Fruit fly (Drosophila melanogaster) whole organism, embryonic: ENCODE results near the gene MED18.

Source experiments
- Atf6 ChIP-seq: fragments of 200-800 bp; sonication (Bioruptor generic); IDR thresholded peaks from 2 replicates; pipeline ENCODE4 v1.3.6; 2022; ENCODE audit warnings: missing biosample characterization, missing genetic modification characterization
- Blimp-1 ChIP-seq: fragments of 200-800 bp; sonication (Bioruptor generic); optimal IDR thresholded peaks from 3 replicates; lab custom pipeline; 2018; ENCODE audit warnings: missing biosample characterization, missing genetic modification characterization, mild to moderate bottlenecking, moderate library complexity, missing genetic modification reagents
- BtbVII ChIP-seq: fragments of 200-800 bp; sonication (Bioruptor generic); optimal IDR thresholded peaks from 3 replicates; lab custom pipeline; 2017; ENCODE audit warnings: missing biosample characterization, mild to moderate bottlenecking, missing genetic modification characterization
- CG10959 ChIP-seq: fragments of 200-800 bp; sonication (Bioruptor generic); IDR thresholded peaks from 2 replicates; pipeline ENCODE4 v1.3.6; 2022; ENCODE audit warnings: missing biosample characterization, missing genetic modification characterization
- CG12155 ChIP-seq: fragments of 200-800 bp; sonication (Bioruptor generic); optimal IDR thresholded peaks from 3 replicates; lab custom pipeline; 2016; ENCODE audit warnings: missing biosample characterization, missing genetic modification characterization
- CG13123 ChIP-seq: fragments of 200-800 bp; sonication (Bioruptor generic); optimal IDR thresholded peaks from 2 replicates; lab custom pipeline; 2016; ENCODE audit warnings: missing biosample characterization, missing genetic modification characterization
- CG14050 ChIP-seq: fragments of 200-800 bp; sonication (Bioruptor generic); IDR thresholded peaks from 3 replicates; pipeline ENCODE4 v1.3.6; 2022; ENCODE audit warnings: missing biosample characterization, missing genetic modification characterization
- CG15601 ChIP-seq: fragments of 200-800 bp; sonication (Bioruptor generic); optimal IDR thresholded peaks from 3 replicates; lab custom pipeline; 2019; ENCODE audit warnings: missing biosample characterization, mild to moderate bottlenecking, missing genetic modification characterization, moderate library complexity
- CG1602 ChIP-seq: fragments of 200-800 bp; sonication (Bioruptor generic); optimal IDR thresholded peaks from 3 replicates; lab custom pipeline; 2016; ENCODE audit warnings: missing biosample characterization, missing genetic modification characterization
- CG16813 ChIP-seq: fragments of 200-800 bp; sonication (Bioruptor generic); IDR thresholded peaks from 3 replicates; pipeline ENCODE4 v1.3.6; 2022; ENCODE audit warnings: missing biosample characterization, missing genetic modification characterization; ENCODE audit not compliant: partially characterized antibody
- CG16863 ChIP-seq: fragments of 200-800 bp; sonication (Bioruptor generic); optimal IDR thresholded peaks from 3 replicates; lab custom pipeline; 2016; ENCODE audit warnings: missing biosample characterization, missing genetic modification characterization
- CG17186 ChIP-seq: fragments of 200-800 bp; sonication (Bioruptor generic); optimal IDR thresholded peaks from 3 replicates; lab custom pipeline; 2017; ENCODE audit warnings: missing biosample characterization, missing genetic modification reagents, missing genetic modification characterization
- CG17912 ChIP-seq: fragments of 200-800 bp; sonication (Bioruptor generic); optimal IDR thresholded peaks from 2 replicates; lab custom pipeline; 2018; ENCODE audit warnings: missing biosample characterization, mild to moderate bottlenecking, missing genetic modification characterization
- CG18011 ChIP-seq: fragments of 200-800 bp; sonication (Bioruptor generic); optimal IDR thresholded peaks from 2 replicates; lab custom pipeline; 2017; ENCODE audit warnings: missing biosample characterization, missing genetic modification characterization, mild to moderate bottlenecking, moderate library complexity, missing genotype
- CG18262 ChIP-seq: fragments of 200-800 bp; optimal IDR thresholded peaks from 3 replicates; lab custom pipeline; 2019; ENCODE audit warnings: missing biosample characterization, mild to moderate bottlenecking, missing genetic modification characterization, moderate library complexity
- CG1832 ChIP-seq: fragments of 200-800 bp; sonication (Bioruptor generic); optimal IDR thresholded peaks from 2 replicates; lab custom pipeline; 2017; ENCODE audit warnings: missing biosample characterization, mild to moderate bottlenecking, missing genetic modification characterization, inconsistent platforms
- CG2120 ChIP-seq: fragments of 200-800 bp; sonication (Bioruptor generic); optimal IDR thresholded peaks from 3 replicates; lab custom pipeline; 2016; ENCODE audit warnings: missing biosample characterization, missing genetic modification characterization
- CG2129 ChIP-seq: fragments of 200-800 bp; sonication (Bioruptor generic); IDR thresholded peaks from 2 replicates; pipeline ENCODE4 v1.3.6; 2022; ENCODE audit warnings: missing biosample characterization, missing genetic modification characterization; ENCODE audit not compliant: partially characterized antibody
- CG2712 ChIP-seq: fragments of 200-800 bp; optimal IDR thresholded peaks from 3 replicates; lab custom pipeline; 2019; ENCODE audit warnings: missing biosample characterization, mild to moderate bottlenecking, missing genetic modification characterization, moderate library complexity
- CG31441 ChIP-seq: fragments of 200-800 bp; sonication (Bioruptor generic); IDR thresholded peaks from 2 replicates; pipeline ENCODE4 v1.3.6; 2022; ENCODE audit warnings: missing biosample characterization, missing genetic modification characterization
- CG32767 ChIP-seq: fragments of 200-800 bp; sonication (Bioruptor generic); IDR thresholded peaks from 2 replicates; pipeline ENCODE4 v1.3.6; 2022; ENCODE audit warnings: missing biosample characterization, missing genetic modification characterization
- CG34376 ChIP-seq: fragments of 200-800 bp; sonication (Bioruptor generic); optimal IDR thresholded peaks from 2 replicates; lab custom pipeline; 2018; ENCODE audit warnings: missing biosample characterization, mild to moderate bottlenecking, missing genetic modification characterization
- CG3838 ChIP-seq: fragments of 200-800 bp; sonication (Bioruptor generic); optimal IDR thresholded peaks from 3 replicates; lab custom pipeline; 2016; ENCODE audit warnings: missing biosample characterization, missing genetic modification characterization
- CG4282 ChIP-seq: fragments of 200-800 bp; sonication (Bioruptor generic); optimal IDR thresholded peaks from 2 replicates; lab custom pipeline; 2016; ENCODE audit warnings: missing biosample characterization, missing genetic modification characterization
- CG4707 ChIP-seq: fragments of 200-800 bp; sonication (Bioruptor generic); optimal IDR thresholded peaks from 2 replicates; lab custom pipeline; 2018; ENCODE audit warnings: missing biosample characterization, mild to moderate bottlenecking, missing genetic modification characterization, moderate library complexity
- CG4820 ChIP-seq: fragments of 200-800 bp; sonication (Bioruptor generic); optimal IDR thresholded peaks from 3 replicates; lab custom pipeline; 2016; ENCODE audit warnings: missing biosample characterization, missing genetic modification characterization
- CG5245 ChIP-seq: fragments of 200-800 bp; sonication (Bioruptor generic); optimal IDR thresholded peaks from 3 replicates; lab custom pipeline; 2016; ENCODE audit warnings: missing biosample characterization, missing genetic modification characterization
- CG6854 ChIP-seq: fragments of 200-800 bp; sonication (Bioruptor generic); optimal IDR thresholded peaks from 3 replicates; lab custom pipeline; 2017; ENCODE audit warnings: missing biosample characterization, mild to moderate bottlenecking, missing genetic modification characterization
- CG7987 ChIP-seq: fragments of 200-800 bp; sonication (Bioruptor generic); optimal IDR thresholded peaks from 2 replicates; lab custom pipeline; 2018; ENCODE audit warnings: missing biosample characterization, mild to moderate bottlenecking, missing genetic modification characterization, moderate library complexity
- Doc3 ChIP-seq: fragments of 200-800 bp; sonication (Bioruptor generic); IDR thresholded peaks from 3 replicates; pipeline ENCODE4 v1.3.6; 2022; ENCODE audit warnings: missing biosample characterization, missing genetic modification characterization; ENCODE audit not compliant: partially characterized antibody
- Elba2 ChIP-seq: fragments of 200-800 bp; sonication (Bioruptor generic); optimal IDR thresholded peaks from 3 replicates; lab custom pipeline; 2016; ENCODE audit warnings: missing biosample characterization, missing genetic modification characterization
- Fer1 ChIP-seq: fragments of 200-800 bp; sonication (Bioruptor generic); optimal IDR thresholded peaks from 2 replicates; lab custom pipeline; 2017; ENCODE audit warnings: missing biosample characterization, mild to moderate bottlenecking, missing genetic modification characterization
- Fer3 ChIP-seq: fragments of 200-800 bp; sonication (Bioruptor generic); optimal IDR thresholded peaks from 2 replicates; lab custom pipeline; 2018; ENCODE audit warnings: missing biosample characterization, mild to moderate bottlenecking, missing genetic modification characterization, moderate library complexity
- H2.0 ChIP-seq: fragments of 200-800 bp; sonication (Bioruptor generic); IDR thresholded peaks from 2 replicates; pipeline ENCODE4 v1.3.6; 2022; ENCODE audit warnings: missing biosample characterization, missing genetic modification characterization
- Lpt ChIP-seq: fragments of >200 bp; optimal IDR thresholded peaks from 2 replicates; lab custom pipeline; 2018; ENCODE audit warnings: missing biosample characterization, missing genetic modification characterization
- Trl ChIP-seq, 3 experiments: fragments of >200 bp in 2 of 3; fragments of 200-800 bp in 1 of 3; sonication (Bioruptor generic) in 1 of 3; optimal IDR thresholded peaks; 2 replicates in 1 of 3; 3 replicates in 2 of 3; lab custom pipeline; 2016 to 2017; ENCODE audit warnings: missing biosample characterization in 1 of 3, missing genetic modification characterization in 1 of 3
- bcd ChIP-seq: fragments of 200-800 bp; sonication (Bioruptor generic); optimal IDR thresholded peaks from 2 replicates; lab custom pipeline; 2017; ENCODE audit warnings: missing biosample characterization, mild to moderate bottlenecking, missing genetic modification characterization
- caup ChIP-seq: fragments of 200-800 bp; sonication (Bioruptor generic); optimal IDR thresholded peaks from 3 replicates; lab custom pipeline; 2017; ENCODE audit warnings: missing biosample characterization, mild to moderate bottlenecking, missing genetic modification characterization, moderate library complexity; ENCODE audit not compliant: severe bottlenecking
- emc ChIP-seq: fragments of 200-800 bp; sonication (Bioruptor generic); optimal IDR thresholded peaks from 2 replicates; lab custom pipeline; 2016; ENCODE audit warnings: missing biosample characterization, missing genetic modification characterization
- gro ChIP-seq: fragments of 200-800 bp; sonication (Bioruptor generic); optimal IDR thresholded peaks from 2 replicates; lab custom pipeline; 2016; ENCODE audit warnings: missing biosample characterization, missing genetic modification characterization
- hth ChIP-seq: fragments of >200 bp; optimal IDR thresholded peaks from 2 replicates; lab custom pipeline; 2017; ENCODE audit warnings: inconsistent platforms
- inv ChIP-seq: fragments of 200-800 bp; sonication (Bioruptor generic); IDR thresholded peaks from 2 replicates; pipeline ENCODE4 v1.3.6; 2022; ENCODE audit warnings: missing biosample characterization, missing genetic modification characterization; ENCODE audit not compliant: partially characterized antibody
- jigr1 ChIP-seq: fragments of 200-800 bp; sonication (Bioruptor generic); IDR thresholded peaks from 3 replicates; pipeline ENCODE4 v1.3.6; 2022; ENCODE audit warnings: missing biosample characterization, missing genetic modification characterization
- kah ChIP-seq: fragments of 200-800 bp; sonication (Bioruptor generic); optimal IDR thresholded peaks from 2 replicates; lab custom pipeline; 2018; ENCODE audit warnings: missing biosample characterization, mild to moderate bottlenecking, missing genetic modification characterization
- lilli ChIP-seq: fragments of 200-800 bp; sonication (Bioruptor generic); optimal IDR thresholded peaks from 3 replicates; lab custom pipeline; 2016; ENCODE audit warnings: missing biosample characterization, missing genetic modification characterization
- lov ChIP-seq, 2 experiments: fragments of 200-800 bp in 1 of 2; fragments of >200 bp in 1 of 2; sonication (Bioruptor generic) in 1 of 2; IDR thresholded peaks in 1 of 2; optimal IDR thresholded peaks in 1 of 2; 2 replicates in 1 of 2; 3 replicates in 1 of 2; pipeline versions ENCODE4 v1.3.6 to Lab custom; 2017 to 2022; ENCODE audit warnings: missing biosample characterization in 1 of 2, missing genetic modification characterization in 1 of 2
- scrt ChIP-seq: fragments of 200-800 bp; sonication (Bioruptor generic); optimal IDR thresholded peaks from 2 replicates; lab custom pipeline; 2018; ENCODE audit warnings: missing biosample characterization, mild to moderate bottlenecking, missing genetic modification characterization, moderate library complexity
- stc ChIP-seq: fragments of 200-800 bp; sonication (Bioruptor generic); IDR thresholded peaks from 2 replicates; pipeline ENCODE4 v1.3.6; 2022; ENCODE audit warnings: missing biosample characterization, missing genetic modification characterization
- tll ChIP-seq, 2 experiments: fragments of 200-800 bp in 1 of 2; fragments of >200 bp in 1 of 2; sonication (Bioruptor generic) in 1 of 2; optimal IDR thresholded peaks; 2 replicates each; lab custom pipeline; 2017 to 2019; ENCODE audit warnings: missing biosample characterization in 2 of 2, missing genetic modification characterization in 2 of 2, mild to moderate bottlenecking in 1 of 2, moderate library complexity in 1 of 2
- toy ChIP-seq: fragments of 200-800 bp; sonication (Bioruptor generic); IDR thresholded peaks from 2 replicates; pipeline ENCODE4 v1.3.6; 2022; ENCODE audit warnings: missing biosample characterization, missing genetic modification characterization

Gene MED18

dm6 chrX:1889926-1890325 is 24.2 kb downstream of the MED18 start, which contains the start of the genes trr and mRpL16 (continued):
- TF ChIP-seq H2.0 (GFP tag; lab: Robert Waterston, UW) (0 out of 2 replicates have a peak, but pooled peaks have one; percentile 37), CG14050 (GFP tag; lab: Robert Waterston, UW) (no peak), CG16863 (no peak), CG4820 (GFP tag; lab: Kevin White, UChicago) (no peak), caup (GFP tag; lab: Kevin White, UChicago) (peak; percentile 36), emc (GFP tag; lab: Kevin White, UChicago) (no peak), CG10959 (GFP tag; lab: Robert Waterston, UW) (no peak), CG31441 (no peak), inv (peak; percentile 58), stc (no peak), CG5245 (no peak), CG18011 (GFP tag; lab: Kevin White, UChicago) (peak; percentile 29), CG7987 (GFP tag; lab: Kevin White, UChicago) (no peak), lilli (peak; percentile 49), CG4707 (no peak), CG16813 (peak; percentile 80), CG2120 (GFP tag; lab: Kevin White, UChicago) (peak; percentile 73), toy (no peak), CG34376 (no peak), Blimp-1 (GFP tag; lab: Kevin White, UChicago) (no peak), CG17186 (peak; percentile 32), Trl (optimal IDR thresholded peaks at IDR 0.05; lab: Kevin White, UChicago) (no peak), Trl (GFP tag; optimal IDR thresholded peaks at IDR 0.05; lab: Kevin White, UChicago) (peak; percentile 24), CG12155 (GFP tag; lab: Kevin White, UChicago) (peak; percentile 24), gro (GFP tag; lab: Kevin White, UChicago) (no peak), Doc3 (peak; percentile 51; the same call in 1 of the 3 replicates), CG3838 (no peak), CG17912 (GFP tag; lab: Kevin White, UChicago) (peak; percentile 30), hth (lab: Kevin White, UChicago) (no peak), CG32767 (GFP tag; lab: Robert Waterston, UW) (no peak), lov (optimal IDR thresholded peaks at IDR 0.05; lab: Kevin White, UChicago) (no peak), lov (GFP tag; IDR thresholded peaks at IDR 0.05; lab: Robert Waterston, UW) (no peak), CG1832 (no peak), kah (GFP tag; lab: Kevin White, UChicago) (no peak), CG2129 (peak; percentile 44; the same call in 1 of the 2 replicates), Lpt (no peak), CG4282 (GFP tag; lab: Kevin White, UChicago) (no peak), CG2712 (tag; lab: Kevin White, UChicago) (peak; percentile 65), Elba2 (no peak), CG1602 (GFP tag; lab: Kevin White, UChicago) (no peak), Atf6 (GFP tag; lab: Robert Waterston, UW) (no peak), CG15601 (no peak), BtbVII (GFP tag; lab: Kevin White, UChicago) (no peak), tll (GFP tag; optimal IDR thresholded peaks at IDR 0.05; lab: Kevin White, UChicago) (no peak), Fer1 (GFP tag; lab: Kevin White, UChicago) (peak; percentile 53), bcd (GFP tag; lab: Kevin White, UChicago) (no peak), Fer3 (tag; lab: Kevin White, UChicago) (no peak), jigr1 (no peak), CG13123 (GFP tag; lab: Kevin White, UChicago) (no peak), scrt (GFP tag; lab: Kevin White, UChicago) (no peak), CG6854 (GFP tag; lab: Kevin White, UChicago) (no peak), CG18262 (tag; lab: Kevin White, UChicago) (peak; percentile 43)
